Worm (Caenorhabditis elegans) whole organism, young adult: ENCODE results near the gene fbxc-44.

ENCODE experiments used
- B0035.1 ChIP-seq: sonication (generic microtip); optimal IDR thresholded peaks from 2 replicates; lab custom pipeline; 2016; ENCODE audit warnings: missing genetic modification characterization, mild to moderate bottlenecking, missing compliant biosample characterization, missing genotype, missing genetic modification reagents
- D2030.7 ChIP-seq: fragments of 200-800 bp; sonication (Bioruptor generic); IDR thresholded peaks from 2 replicates; pipeline ENCODE4 v1.3.6; 2022; ENCODE audit warnings: missing genetic modification reagents, missing genetic modification characterization, missing compliant biosample characterization
- F22D6.2 ChIP-seq: sonication (generic microtip); optimal IDR thresholded peaks from 2 replicates; lab custom pipeline; 2016; ENCODE audit warnings: mild to moderate bottlenecking, missing genetic modification characterization, missing compliant biosample characterization
- F33H1.4 ChIP-seq: fragments of 200-800 bp; sonication (Bioruptor generic); IDR thresholded peaks from 2 replicates; pipeline ENCODE4 v1.3.6; 2022; ENCODE audit warnings: missing genetic modification reagents, missing genetic modification characterization, missing compliant biosample characterization
- F39B2.1 ChIP-seq: fragments of 200-800 bp; sonication (Bioruptor generic); IDR thresholded peaks from 2 replicates; pipeline ENCODE4 v1.3.6; 2022; ENCODE audit warnings: missing genetic modification reagents, missing genetic modification characterization, missing compliant biosample characterization
- F49E8.2 ChIP-seq: sonication (generic microtip); optimal IDR thresholded peaks from 3 replicates; lab custom pipeline; 2017; ENCODE audit warnings: missing genetic modification characterization, mild to moderate bottlenecking, missing compliant biosample characterization, antibody characterized with exemption, moderate library complexity; ENCODE audit not compliant: insufficient read depth
- Y56A3A.18 ChIP-seq: fragments of 200-800 bp; sonication (Bioruptor generic); IDR thresholded peaks from 2 replicates; pipeline ENCODE4 v1.3.6; 2022; ENCODE audit warnings: missing genetic modification reagents, missing genetic modification characterization, missing compliant biosample characterization
- ZK185.1 ChIP-seq: sonication (generic microtip); optimal IDR thresholded peaks from 2 replicates; lab custom pipeline; 2016; ENCODE audit warnings: mild to moderate bottlenecking, missing genetic modification characterization, missing compliant biosample characterization; ENCODE audit not compliant: poor library complexity, severe bottlenecking
- ama-1 ChIP-seq, 3 experiments: fragments of 150-350 bp in 1 of 3; sonication (generic microtip) in 2 of 3; optimal IDR thresholded peaks; 2 replicates each; lab custom pipeline; 2014 to 2018; ENCODE audit warnings: missing biosample characterization in 2 of 3, missing genetic modification characterization in 2 of 3, missing genetic modification reagents in 2 of 3
- atf-7 ChIP-seq: sonication (generic microtip); optimal IDR thresholded peaks from 2 replicates; lab custom pipeline; 2017; ENCODE audit warnings: mild to moderate bottlenecking, missing genetic modification characterization, missing compliant biosample characterization
- attf-5 ChIP-seq: fragments of 200-800 bp; sonication (Bioruptor generic); optimal IDR thresholded peaks from 2 replicates; lab custom pipeline; 2018; ENCODE audit warnings: mild to moderate bottlenecking, missing genetic modification characterization, missing compliant biosample characterization
- bed-1 ChIP-seq: fragments of 200-800 bp; sonication (Bioruptor generic); IDR thresholded peaks from 2 replicates; pipeline ENCODE4 v1.3.6; 2022; ENCODE audit warnings: missing genetic modification reagents, missing genetic modification characterization, missing compliant biosample characterization
- ccch-3 ChIP-seq: fragments of 200-800 bp; sonication (Bioruptor generic); optimal IDR thresholded peaks from 2 replicates; lab custom pipeline; 2018; ENCODE audit warnings: mild to moderate bottlenecking, missing genetic modification characterization, missing compliant biosample characterization
- ceh-27 ChIP-seq: fragments of 200-800 bp; sonication (Bioruptor generic); optimal IDR thresholded peaks from 2 replicates; lab custom pipeline; 2018; ENCODE audit warnings: mild to moderate bottlenecking, missing genetic modification characterization, moderate library complexity, missing compliant biosample characterization
- dox-1 ChIP-seq: fragments of 200-800 bp; sonication (Bioruptor generic); IDR thresholded peaks from 2 replicates; pipeline ENCODE4 v1.3.6; 2022; ENCODE audit warnings: missing genetic modification reagents, missing genetic modification characterization, missing compliant biosample characterization
- dpff-1 ChIP-seq: sonication (generic microtip); optimal IDR thresholded peaks from 2 replicates; lab custom pipeline; 2017; ENCODE audit warnings: mild to moderate bottlenecking, missing genetic modification characterization, missing compliant biosample characterization
- dpl-1 ChIP-seq: fragments of 150-350 bp; optimal IDR thresholded peaks from 2 replicates; lab custom pipeline; 2014; ENCODE audit warnings: missing biosample characterization, missing genetic modification reagents, missing genetic modification characterization
- efl-1 ChIP-seq: fragments of 150-350 bp; optimal IDR thresholded peaks from 2 replicates; lab custom pipeline; 2014; ENCODE audit warnings: missing biosample characterization, missing genetic modification reagents, missing genetic modification characterization
- egl-44 ChIP-seq: fragments of 200-800 bp; sonication (Bioruptor generic); IDR thresholded peaks from 2 replicates; pipeline ENCODE4 v1.3.6; 2022; ENCODE audit warnings: missing genetic modification reagents, missing genetic modification characterization, missing compliant biosample characterization
- egrh-3 ChIP-seq: fragments of 200-800 bp; sonication (Bioruptor generic); IDR thresholded peaks from 2 replicates; pipeline ENCODE4 v1.3.6; 2022; ENCODE audit warnings: missing genetic modification reagents, missing genetic modification characterization, missing compliant biosample characterization
- ets-4 ChIP-seq: fragments of 200-800 bp; sonication (Bioruptor generic); optimal IDR thresholded peaks from 2 replicates; lab custom pipeline; 2018; ENCODE audit warnings: mild to moderate bottlenecking, missing genetic modification characterization, missing compliant biosample characterization
- fkh-3 ChIP-seq: sonication (generic microtip); optimal IDR thresholded peaks from 2 replicates; lab custom pipeline; 2016; ENCODE audit warnings: mild to moderate bottlenecking, missing genetic modification characterization, missing compliant biosample characterization
- hlh-12 ChIP-seq: sonication (generic microtip); optimal IDR thresholded peaks from 2 replicates; lab custom pipeline; 2016; ENCODE audit warnings: missing genetic modification characterization, missing compliant biosample characterization
- hrde-1 ChIP-seq: sonication (generic microtip); optimal IDR thresholded peaks from 2 replicates; lab custom pipeline; 2016; ENCODE audit warnings: missing genetic modification characterization, mild to moderate bottlenecking, missing compliant biosample characterization, moderate library complexity, missing genotype, missing genetic modification reagents, borderline replicate concordance
- lag-1 ChIP-seq: fragments of 200-800 bp; sonication (Bioruptor generic); IDR thresholded peaks from 2 replicates; pipeline ENCODE4 v1.3.6; 2022; ENCODE audit warnings: missing genetic modification reagents, missing genetic modification characterization, missing compliant biosample characterization
- lin-40 ChIP-seq: sonication (generic microtip); optimal IDR thresholded peaks from 2 replicates; lab custom pipeline; 2016; ENCODE audit warnings: missing genetic modification characterization, mild to moderate bottlenecking, missing compliant biosample characterization, missing genotype, missing genetic modification reagents
- lin-54 ChIP-seq: fragments of 200-800 bp; sonication (Bioruptor generic); optimal IDR thresholded peaks from 2 replicates; lab custom pipeline; 2018; ENCODE audit warnings: mild to moderate bottlenecking, missing genetic modification characterization, missing compliant biosample characterization
- lsl-1 ChIP-seq: fragments of 200-800 bp; sonication (Bioruptor generic); optimal IDR thresholded peaks from 2 replicates; lab custom pipeline; 2018; ENCODE audit warnings: mild to moderate bottlenecking, missing genetic modification characterization, moderate library complexity, missing compliant biosample characterization
- madf-3 ChIP-seq: fragments of 200-800 bp; sonication (Bioruptor generic); IDR thresholded peaks from 2 replicates; pipeline ENCODE4 v1.3.6; 2022; ENCODE audit warnings: missing genetic modification reagents, missing genetic modification characterization, missing compliant biosample characterization
- madf-6 ChIP-seq: fragments of 200-800 bp; sonication (Bioruptor generic); IDR thresholded peaks from 2 replicates; pipeline ENCODE4 v1.3.6; 2022; ENCODE audit warnings: missing genetic modification reagents, missing genetic modification characterization, missing compliant biosample characterization
- mcd-1 ChIP-seq: fragments of 200-800 bp; sonication (Bioruptor generic); IDR thresholded peaks from 2 replicates; pipeline ENCODE4 v1.3.6; 2022; ENCODE audit warnings: missing genetic modification reagents, missing genetic modification characterization, missing compliant biosample characterization
- mes-4 ChIP-seq: sonication (generic microtip); optimal IDR thresholded peaks from 2 replicates; lab custom pipeline; 2016; ENCODE audit warnings: missing genotype, missing genetic modification characterization, missing compliant biosample characterization
- mxl-1 ChIP-seq: sonication (generic microtip); optimal IDR thresholded peaks from 2 replicates; lab custom pipeline; 2016; ENCODE audit warnings: missing genetic modification characterization, missing compliant biosample characterization
- nhr-120 ChIP-seq: fragments of 200-800 bp; sonication (Bioruptor generic); IDR thresholded peaks from 2 replicates; pipeline ENCODE4 v1.3.6; 2022; ENCODE audit warnings: missing genetic modification characterization, missing compliant biosample characterization
- nhr-27 ChIP-seq: fragments of 200-800 bp; sonication (Bioruptor generic); optimal IDR thresholded peaks from 2 replicates; lab custom pipeline; 2018; ENCODE audit warnings: mild to moderate bottlenecking, missing genetic modification characterization, moderate library complexity, missing compliant biosample characterization
- rcor-1 ChIP-seq: fragments of 200-800 bp; sonication (Bioruptor generic); IDR thresholded peaks from 2 replicates; pipeline ENCODE4 v1.3.6; 2022; ENCODE audit warnings: missing genetic modification reagents, missing genetic modification characterization, missing compliant biosample characterization
- rec-8 ChIP-seq, 2 experiments: sonication (generic microtip); optimal IDR thresholded peaks; 2 replicates each; lab custom pipeline; 2016; ENCODE audit warnings: mild to moderate bottlenecking in 2 of 2, missing genetic modification characterization in 2 of 2, missing genetic modification reagents in 2 of 2, missing genotype in 2 of 2, missing biosample characterization in 1 of 2, missing compliant biosample characterization in 1 of 2, moderate library complexity in 1 of 2
- snpc-1.3 ChIP-seq: sonication (generic microtip); optimal IDR thresholded peaks from 2 replicates; lab custom pipeline; 2017; ENCODE audit warnings: missing genetic modification characterization, mild to moderate bottlenecking, missing compliant biosample characterization, antibody characterized with exemption, moderate library complexity, missing genotype, missing genetic modification reagents; ENCODE audit not compliant: insufficient read depth
- snpc-3.4 ChIP-seq: sonication (generic microtip); optimal IDR thresholded peaks from 2 replicates; lab custom pipeline; 2017; ENCODE audit warnings: missing genetic modification characterization, mild to moderate bottlenecking, missing compliant biosample characterization, antibody characterized with exemption, moderate library complexity, missing genotype, missing genetic modification reagents
- tbp1 ChIP-seq: fragments of 200-800 bp; sonication (Bioruptor generic); optimal IDR thresholded peaks from 2 replicates; lab custom pipeline; 2018; ENCODE audit warnings: mild to moderate bottlenecking, missing genetic modification characterization, missing compliant biosample characterization
- tbx-9 ChIP-seq: sonication (generic microtip); optimal IDR thresholded peaks from 2 replicates; lab custom pipeline; 2016; ENCODE audit warnings: borderline replicate concordance, missing genetic modification characterization, inconsistent platforms, missing compliant biosample characterization
- zim-3 ChIP-seq: sonication (generic microtip); optimal IDR thresholded peaks from 2 replicates; lab custom pipeline; 2017; ENCODE audit warnings: mild to moderate bottlenecking, missing genetic modification characterization, moderate library complexity, missing compliant biosample characterization
- ztf-22 ChIP-seq: fragments of 200-800 bp; sonication (Bioruptor generic); optimal IDR thresholded peaks from 2 replicates; lab custom pipeline; 2018; ENCODE audit warnings: mild to moderate bottlenecking, missing genetic modification characterization, moderate library complexity, missing compliant biosample characterization
- ztf-25 ChIP-seq: fragments of 200-800 bp; sonication (Bioruptor generic); IDR thresholded peaks from 2 replicates; pipeline ENCODE4 v1.3.6; 2022; ENCODE audit warnings: missing genetic modification reagents, missing genetic modification characterization, missing compliant biosample characterization
- ztf-6 ChIP-seq: fragments of 200-800 bp; sonication (Bioruptor generic); IDR thresholded peaks from 2 replicates; pipeline ENCODE4 v1.3.6; 2022; ENCODE audit warnings: missing genetic modification reagents, missing genetic modification characterization, missing compliant biosample characterization

The fbxc-44 gene

ce11 chrII:4228112-4228770 lies 9.3 kb downstream of the fbxc-44 start (continued):
- TF ChIP-seq ceh-27 (GFP tag; lab: Kevin White, UChicago) (no peak), ZK185.1 (no peak), ztf-6 (no peak), nhr-27 (no peak), mcd-1 (GFP tag; lab: Robert Waterston, UW) (peak; percentile 38; the same call in 1 of the 2 replicates), madf-6 (GFP tag; lab: Robert Waterston, UW) (peak; percentile 66), lag-1 (GFP tag; lab: Robert Waterston, UW) (no peak), F22D6.2 (tag; lab: Kevin White, UChicago) (no peak), egrh-3 (0 out of 2 replicates have a peak, but pooled peaks have one; percentile 13), fkh-3 (tag; lab: Kevin White, UChicago) (peak; percentile 53), attf-5 (no peak), hlh-12 (tag; lab: Kevin White, UChicago) (no peak)
- TF ChIP-seq, all 124 proteins: peak for 21

- TF ChIP-seq rcor-1 (GFP tag; lab: Robert Waterston, UW) (no peak), ets-4 (GFP tag; lab: Kevin White, UChicago) (no peak), B0035.1 (no peak), ama-1 (optimal IDR thresholded peaks at IDR 0.05; lab: Kevin White, UChicago) (no peak), ama-1 (GFP tag; optimal IDR thresholded peaks at IDR 0.05; lab: Kevin White, UChicago) (no peak), ccch-3 (no peak), lin-40 (tag; lab: Kevin White, UChicago) (no peak), F49E8.2 (peak; percentile 31), bed-1 (GFP tag; lab: Robert Waterston, UW) (no peak), madf-6 (GFP tag; lab: Robert Waterston, UW) (peak; percentile 86), atf-7 (tag; lab: Kevin White, UChicago) (no peak), mes-4 (tag; lab: Kevin White, UChicago) (no peak), rec-8 (tag; optimal IDR thresholded peaks at IDR 0.05; lab: Kevin White, UChicago) (no peak), snpc-3.4 (peak; percentile 70), F22D6.2 (tag; lab: Kevin White, UChicago) (no peak), hrde-1 (tag; lab: Kevin White, UChicago) (no peak), tbp1 (GFP tag; lab: Kevin White, UChicago) (no peak), ztf-22 (GFP tag; lab: Kevin White, UChicago) (no peak), fkh-3 (tag; lab: Kevin White, UChicago) (no peak), dpl-1 (no peak), lsl-1 (GFP tag; lab: Kevin White, UChicago) (peak; percentile 84), ztf-6 (no peak), lag-1 (GFP tag; lab: Robert Waterston, UW) (no peak), ztf-25 (GFP tag; lab: Robert Waterston, UW) (no peak), nhr-120 (GFP tag; lab: Robert Waterston, UW) (no peak), D2030.7 (GFP tag; lab: Robert Waterston, UW) (peak; percentile 30; the same call in 1 of the 2 replicates), Y56A3A.18 (GFP tag; lab: Robert Waterston, UW) (no peak), zim-3 (tag; lab: Kevin White, UChicago) (no peak), dpff-1 (tag; lab: Kevin White, UChicago) (no peak), egl-44 (GFP tag; lab: Robert Waterston, UW) (no peak), efl-1 (GFP tag; lab: Kevin White, UChicago) (peak; percentile 41), mxl-1 (no peak), dox-1 (GFP tag; lab: Robert Waterston, UW) (peak; percentile 6; the same call in 1 of the 2 replicates), snpc-1.3 (tag; lab: Kevin White, UChicago) (peak; percentile 38), lin-54 (peak; percentile 52), F39B2.1 (GFP tag; lab: Robert Waterston, UW) (no peak), tbx-9 (tag; lab: Kevin White, UChicago) (no peak), madf-3 (GFP tag; lab: Robert Waterston, UW) (no peak), F33H1.4 (GFP tag; lab: Robert Waterston, UW) (peak; percentile 86)
These were observed 10.9 kb downstream of the fbxc-44 start, which contains the start of gene C16A11.4 for ce11 chrII:4226598-4227096. TSS of gene C16A11.4 (plus strand) at chrII:4227046.
